Worm (Caenorhabditis elegans) whole organism, mixed stage, embryonic: ENCODE results near the gene pgl-1.

ENCODE experiments used
- M03D4.4 ChIP-seq: sonication (generic microtip); optimal IDR thresholded peaks from 2 replicates; lab custom pipeline; 2017; ENCODE audit warnings: mild to moderate bottlenecking, missing genetic modification characterization, missing compliant biosample characterization
- bed-3 ChIP-seq: fragments of 200-800 bp; sonication (Bioruptor generic); optimal IDR thresholded peaks from 3 replicates; lab custom pipeline; 2018; ENCODE audit warnings: mild to moderate bottlenecking, missing genetic modification characterization, moderate library complexity, missing compliant biosample characterization
- blmp-1 ChIP-seq: fragments of 150-350 bp; optimal IDR thresholded peaks from 2 replicates; lab custom pipeline; 2014; ENCODE audit warnings: missing biosample characterization, missing genetic modification characterization
- ceh-39 ChIP-seq: fragments of 150-350 bp; optimal IDR thresholded peaks from 2 replicates; lab custom pipeline; 2014; ENCODE audit warnings: missing biosample characterization, missing genetic modification characterization
- ceh-43 ChIP-seq: fragments of 200-800 bp; sonication (Bioruptor generic); optimal IDR thresholded peaks from 2 replicates; lab custom pipeline; 2018; ENCODE audit warnings: mild to moderate bottlenecking, missing genetic modification characterization, moderate library complexity, missing compliant biosample characterization
- ceh-83 ChIP-seq: fragments of 200-800 bp; sonication (Bioruptor generic); optimal IDR thresholded peaks from 2 replicates; lab custom pipeline; 2018; ENCODE audit warnings: mild to moderate bottlenecking, missing genetic modification characterization, missing compliant biosample characterization
- ces-1 ChIP-seq: fragments of 150-350 bp; optimal IDR thresholded peaks from 2 replicates; lab custom pipeline; 2014; ENCODE audit warnings: missing biosample characterization, missing genetic modification reagents, missing genetic modification characterization
- cnd-1 ChIP-seq: fragments of 200-800 bp; sonication (Bioruptor generic); optimal IDR thresholded peaks from 2 replicates; lab custom pipeline; 2018; ENCODE audit warnings: mild to moderate bottlenecking, missing genetic modification characterization, missing compliant biosample characterization
- drap-1 ChIP-seq: fragments of 200-800 bp; sonication (Bioruptor generic); optimal IDR thresholded peaks from 3 replicates; lab custom pipeline; 2018; ENCODE audit warnings: mild to moderate bottlenecking, missing genetic modification characterization, missing compliant biosample characterization
- elt-1 ChIP-seq: sonication (generic microtip); optimal IDR thresholded peaks from 2 replicates; lab custom pipeline; 2017; ENCODE audit warnings: missing genetic modification characterization, mild to moderate bottlenecking, missing compliant biosample characterization, antibody characterized with exemption, moderate library complexity, borderline replicate concordance; ENCODE audit not compliant: insufficient read depth
- flh-1 ChIP-seq: fragments of 200-800 bp; sonication (Bioruptor generic); optimal IDR thresholded peaks from 2 replicates; lab custom pipeline; 2018; ENCODE audit warnings: mild to moderate bottlenecking, missing genetic modification characterization, moderate library complexity, missing compliant biosample characterization
- hlh-1 ChIP-seq: fragments of 150-350 bp; optimal IDR thresholded peaks from 2 replicates; lab custom pipeline; 2014; ENCODE audit warnings: missing biosample characterization, missing genetic modification reagents, missing genetic modification characterization
- lin-13 ChIP-seq: fragments of 150-350 bp; optimal IDR thresholded peaks from 2 replicates; lab custom pipeline; 2014; ENCODE audit warnings: missing biosample characterization, missing genetic modification characterization
- lsy-2 ChIP-seq: fragments of 150-350 bp; optimal IDR thresholded peaks from 2 replicates; lab custom pipeline; 2014; ENCODE audit warnings: missing biosample characterization, missing genetic modification characterization
- mab-5 ChIP-seq: fragments of 150-350 bp; optimal IDR thresholded peaks from 2 replicates; lab custom pipeline; 2014; ENCODE audit warnings: missing biosample characterization, missing genetic modification characterization
- mep-1 ChIP-seq: fragments of 150-350 bp; optimal IDR thresholded peaks from 2 replicates; lab custom pipeline; 2017; ENCODE audit warnings: missing biosample characterization, missing genetic modification reagents, missing genetic modification characterization, inconsistent platforms
- mls-2 ChIP-seq: sonication (generic microtip); optimal IDR thresholded peaks from 2 replicates; lab custom pipeline; 2016; ENCODE audit warnings: mild to moderate bottlenecking, missing genetic modification characterization, moderate library complexity, missing compliant biosample characterization
- nhr-12 ChIP-seq: fragments of 150-350 bp; optimal IDR thresholded peaks from 2 replicates; lab custom pipeline; 2014; ENCODE audit warnings: missing biosample characterization, missing genetic modification characterization
- nhr-237 ChIP-seq: fragments of 150-350 bp; optimal IDR thresholded peaks from 2 replicates; lab custom pipeline; 2014; ENCODE audit warnings: missing biosample characterization, missing genetic modification characterization
- nhr-28 ChIP-seq: fragments of 150-350 bp; optimal IDR thresholded peaks from 2 replicates; lab custom pipeline; 2014; ENCODE audit warnings: missing biosample characterization, missing genetic modification characterization
- pha-4 ChIP-seq: fragments of 150-350 bp; optimal IDR thresholded peaks from 2 replicates; lab custom pipeline; 2018; ENCODE audit warnings: missing biosample characterization, missing genetic modification reagents, missing genetic modification characterization
- sem-2 ChIP-seq: fragments of 200-800 bp; sonication (Bioruptor generic); optimal IDR thresholded peaks from 2 replicates; lab custom pipeline; 2018; ENCODE audit warnings: mild to moderate bottlenecking, missing genetic modification characterization, missing compliant biosample characterization
- snpc-4 ChIP-seq: fragments of 150-350 bp; optimal IDR thresholded peaks from 2 replicates; lab custom pipeline; 2014; ENCODE audit warnings: missing biosample characterization, missing genetic modification characterization
- sptf-1 ChIP-seq: sonication (generic microtip); optimal IDR thresholded peaks from 2 replicates; lab custom pipeline; 2017; ENCODE audit warnings: mild to moderate bottlenecking, missing genetic modification characterization, moderate library complexity, missing compliant biosample characterization
- tbx-8 ChIP-seq: fragments of 200-800 bp; sonication (Bioruptor generic); optimal IDR thresholded peaks from 2 replicates; lab custom pipeline; 2018; ENCODE audit warnings: mild to moderate bottlenecking, missing genetic modification characterization, moderate library complexity, missing compliant biosample characterization
- unc-120 ChIP-seq: sonication (generic microtip); optimal IDR thresholded peaks from 2 replicates; lab custom pipeline; 2017; ENCODE audit warnings: missing genetic modification characterization, missing compliant biosample characterization; ENCODE audit not compliant: poor library complexity, severe bottlenecking
- unc-39 ChIP-seq: fragments of 150-350 bp; optimal IDR thresholded peaks from 2 replicates; lab custom pipeline; 2014; ENCODE audit warnings: missing biosample characterization, missing genetic modification characterization
- unc-62 ChIP-seq: fragments of 150-350 bp; optimal IDR thresholded peaks from 2 replicates; lab custom pipeline; 2014; ENCODE audit warnings: missing biosample characterization, missing genetic modification reagents, missing genetic modification characterization
- zip-8 ChIP-seq: fragments of 150-350 bp; optimal IDR thresholded peaks from 2 replicates; lab custom pipeline; 2014; ENCODE audit warnings: missing biosample characterization, missing genetic modification characterization
- ztf-11 ChIP-seq: fragments of 150-350 bp; optimal IDR thresholded peaks from 2 replicates; lab custom pipeline; 2014; ENCODE audit warnings: missing biosample characterization, missing genetic modification characterization

Gene pgl-1

ce11 chrIV:6964508-6964907 is 12.6 kb downstream of the pgl-1 start, which contains the start of gene B0478.3:
Gene B0478.3 (minus strand): TSS chrIV:6964608.
- TF ChIP-seq lin-13 (no peak), ceh-43 (no peak), unc-39 (tag; lab: Kevin White, UChicago) (no peak), unc-120 (no peak), ztf-11 (tag; lab: Kevin White, UChicago) (no peak), sptf-1 (tag; lab: Kevin White, UChicago) (no peak), bed-3 (GFP tag; lab: Kevin White, UChicago) (no peak), drap-1 (GFP tag; lab: Kevin White, UChicago) (no peak), nhr-12 (no peak), flh-1 (GFP tag; lab: Kevin White, UChicago) (no peak), sem-2 (no peak), lsy-2 (tag; lab: Kevin White, UChicago) (no peak), elt-1 (no peak), mab-5 (tag; lab: Kevin White, UChicago) (no peak), nhr-237 (tag; lab: Kevin White, UChicago) (no peak), tbx-8 (GFP tag; lab: Kevin White, UChicago) (no peak), blmp-1 (no peak), zip-8 (tag; lab: Kevin White, UChicago) (no peak), ceh-83 (GFP tag; lab: Kevin White, UChicago) (no peak)

DNA sequence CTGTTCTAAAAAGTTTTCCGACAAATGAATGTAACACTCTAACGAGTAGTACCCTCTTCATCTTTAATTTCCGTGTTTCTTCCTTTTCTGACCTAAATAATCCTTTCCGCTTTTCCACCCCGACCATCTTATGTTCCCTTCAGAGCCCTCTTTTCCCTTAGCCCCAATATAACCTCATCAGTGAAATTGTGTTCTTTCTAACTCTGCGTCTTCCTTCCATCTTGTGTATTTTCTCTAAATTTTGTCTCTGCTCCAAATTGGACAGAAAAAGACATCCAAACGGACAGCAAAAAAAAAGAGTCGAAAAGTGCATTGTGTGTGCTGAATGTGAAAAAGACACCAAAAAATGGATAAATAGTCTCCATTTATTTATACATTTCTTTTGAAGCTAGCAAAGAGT is 17.6 kb downstream of the pgl-1 start:
- no peak for TF ChIP-seq hlh-1 (tag; lab: Kevin White, UChicago)
- peak; percentile 98 for TF ChIP-seq ces-1

DNA sequence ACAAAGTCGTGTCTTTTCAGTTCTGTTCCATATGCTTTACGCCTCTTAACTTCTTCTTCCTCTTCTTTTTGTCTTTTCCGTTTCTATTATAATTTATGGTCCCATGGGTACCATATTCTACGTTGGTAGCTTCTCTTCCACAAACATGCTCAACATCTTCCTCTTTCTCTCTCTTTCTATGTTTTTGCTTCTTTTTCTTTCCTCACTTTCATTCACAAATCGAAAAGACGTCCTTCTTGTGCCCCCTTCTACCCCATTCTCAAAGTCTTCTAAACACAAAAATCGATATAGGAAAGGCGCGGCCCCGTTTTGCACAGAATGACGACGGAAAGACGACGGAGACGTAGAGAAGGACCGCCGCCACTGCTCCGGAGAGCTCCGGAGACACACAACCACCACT is 18.4 kb downstream of the pgl-1 start:
- TF ChIP-seq bed-3 (GFP tag; lab: Kevin White, UChicago) (no peak), flh-1 (GFP tag; lab: Kevin White, UChicago) (no peak), lsy-2 (tag; lab: Kevin White, UChicago) (no peak), mep-1 (tag; lab: Kevin White, UChicago) (no peak), ceh-39 (tag; lab: Kevin White, UChicago) (no peak), ceh-43 (no peak), sem-2 (no peak), ces-1 (peak; percentile 37), mls-2 (peak; percentile 11), unc-120 (no peak), sptf-1 (tag; lab: Kevin White, UChicago) (no peak), cnd-1 (no peak), ztf-11 (tag; lab: Kevin White, UChicago) (no peak), ceh-83 (GFP tag; lab: Kevin White, UChicago) (no peak), lin-13 (no peak), pha-4 (tag; lab: Kevin White, UChicago) (no peak), unc-62 (no peak), nhr-28 (no peak)

DNA sequence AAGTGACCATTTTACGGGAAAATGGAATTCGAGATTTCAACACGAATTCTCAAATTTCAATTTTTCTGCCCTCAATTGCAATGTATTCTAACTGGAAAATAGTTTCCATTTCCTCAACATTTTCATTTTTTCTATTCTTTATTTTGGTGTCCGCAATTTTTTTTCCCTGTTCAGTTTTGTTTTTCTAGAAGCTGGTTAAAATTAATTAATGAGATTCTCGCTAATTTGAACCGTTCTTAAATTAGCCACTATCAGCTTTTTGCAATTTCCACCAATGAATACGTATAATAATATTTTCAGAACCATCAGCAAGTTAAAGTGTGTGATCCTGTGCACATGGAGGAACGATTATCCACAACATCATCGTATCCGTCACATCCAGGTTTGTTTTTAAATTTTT is 19.8 kb downstream of the pgl-1 start, which contains the start of gene jnk-1:
Gene jnk-1, plus strand, starts transcription at position 301 of the 400 bp plus-strand sequence.
- TF ChIP-seq snpc-4 (tag; lab: Kevin White, UChicago) = no peak
- no peak for TF ChIP-seq pha-4 (tag; lab: Kevin White, UChicago)
- no peak for TF ChIP-seq zip-8 (tag; lab: Kevin White, UChicago)
- TF ChIP-seq lin-13 = no peak

- no peak for TF ChIP-seq ztf-11 (tag; lab: Kevin White, UChicago)
- TF ChIP-seq mab-5 (tag; lab: Kevin White, UChicago) = no peak
- peak; percentile 96 for TF ChIP-seq ces-1
- no peak for TF ChIP-seq ceh-43
- no peak for TF ChIP-seq mls-2
Measured at ce11 chrIV:6956668-6957067, 20.4 kb downstream of the pgl-1 start.

- TF ChIP-seq unc-62 (no peak), ces-1 (peak; percentile 4), M03D4.4 (tag; lab: Kevin White, UChicago) (no peak)
Measured at ce11 chrIV:6954682-6955081, 22.4 kb downstream of the pgl-1 start.
